Fruit fly (Drosophila melanogaster) whole organism, embryonic: ENCODE measurements around the gene CG15034.

Experiments used
- BEAF-32 ChIP-seq: fragments of 200-800 bp; sonication (Bioruptor generic); optimal IDR thresholded peaks from 3 replicates; lab custom pipeline; 2017; ENCODE audit warnings: missing biosample characterization, missing genetic modification characterization, mild to moderate bottlenecking, moderate library complexity, missing genetic modification reagents
- CG10209 ChIP-seq: fragments of 200-800 bp; sonication (Bioruptor generic); optimal IDR thresholded peaks from 3 replicates; lab custom pipeline; 2017; ENCODE audit warnings: missing biosample characterization, mild to moderate bottlenecking, missing genetic modification characterization, missing genetic modification reagents
- CG10366 ChIP-seq: fragments of 200-800 bp; sonication (Bioruptor generic); IDR thresholded peaks from 2 replicates; pipeline ENCODE4 v1.3.6; 2022; ENCODE audit warnings: missing biosample characterization, missing genetic modification characterization
- CG10959 ChIP-seq: fragments of 200-800 bp; sonication (Bioruptor generic); IDR thresholded peaks from 2 replicates; pipeline ENCODE4 v1.3.6; 2022; ENCODE audit warnings: missing biosample characterization, missing genetic modification characterization
- CG10979 ChIP-seq: fragments of 200-800 bp; sonication (Bioruptor generic); optimal IDR thresholded peaks from 2 replicates; lab custom pipeline; 2018; ENCODE audit warnings: missing biosample characterization, mild to moderate bottlenecking, missing genetic modification characterization, moderate library complexity
- CG11723 ChIP-seq: fragments of 200-800 bp; sonication (Bioruptor generic); optimal IDR thresholded peaks from 2 replicates; lab custom pipeline; 2017; ENCODE audit warnings: missing biosample characterization, mild to moderate bottlenecking, missing genetic modification characterization
- CG14710 ChIP-seq: fragments of 200-800 bp; sonication (Bioruptor generic); optimal IDR thresholded peaks from 3 replicates; lab custom pipeline; 2019; ENCODE audit warnings: missing biosample characterization, mild to moderate bottlenecking, missing genetic modification characterization, moderate library complexity
- CG15479 ChIP-seq: fragments of 200-800 bp; sonication (Bioruptor generic); optimal IDR thresholded peaks from 3 replicates; lab custom pipeline; 2019; ENCODE audit warnings: missing biosample characterization, mild to moderate bottlenecking, missing genetic modification characterization, moderate library complexity
- CG1602 ChIP-seq: fragments of 200-800 bp; sonication (Bioruptor generic); optimal IDR thresholded peaks from 3 replicates; lab custom pipeline; 2016; ENCODE audit warnings: missing biosample characterization, missing genetic modification characterization
- CG17359 ChIP-seq: fragments of 200-800 bp; sonication (Bioruptor generic); optimal IDR thresholded peaks from 3 replicates; lab custom pipeline; 2018; ENCODE audit warnings: missing biosample characterization, mild to moderate bottlenecking, missing genetic modification characterization, moderate library complexity
- CG18262 ChIP-seq: fragments of 200-800 bp; optimal IDR thresholded peaks from 3 replicates; lab custom pipeline; 2019; ENCODE audit warnings: missing biosample characterization, mild to moderate bottlenecking, missing genetic modification characterization, moderate library complexity
- CG2116 ChIP-seq: fragments of 200-800 bp; sonication (Bioruptor generic); optimal IDR thresholded peaks from 3 replicates; lab custom pipeline; 2018; ENCODE audit warnings: missing biosample characterization, mild to moderate bottlenecking, missing genetic modification characterization
- CG4282 ChIP-seq: fragments of 200-800 bp; sonication (Bioruptor generic); optimal IDR thresholded peaks from 2 replicates; lab custom pipeline; 2016; ENCODE audit warnings: missing biosample characterization, missing genetic modification characterization
- CG4424 ChIP-seq: fragments of 200-800 bp; sonication (Bioruptor generic); optimal IDR thresholded peaks from 3 replicates; lab custom pipeline; 2016; ENCODE audit warnings: missing biosample characterization, missing genetic modification characterization
- CG6175 ChIP-seq: fragments of 200-800 bp; sonication (Bioruptor generic); IDR thresholded peaks from 3 replicates; pipeline ENCODE4 v1.3.6; 2022; ENCODE audit warnings: missing biosample characterization, missing genetic modification characterization
- CG6254 ChIP-seq: fragments of 200-800 bp; sonication (Bioruptor generic); optimal IDR thresholded peaks from 3 replicates; lab custom pipeline; 2017; ENCODE audit warnings: mild to moderate bottlenecking, missing biosample characterization, missing genetic modification reagents, missing genetic modification characterization
- Doc2 ChIP-seq: fragments of 200-800 bp; sonication (Bioruptor generic); IDR thresholded peaks from 2 replicates; pipeline ENCODE4 v1.3.6; 2022; ENCODE audit warnings: missing biosample characterization, missing genetic modification characterization
- Doc3 ChIP-seq: fragments of 200-800 bp; sonication (Bioruptor generic); IDR thresholded peaks from 3 replicates; pipeline ENCODE4 v1.3.6; 2022; ENCODE audit warnings: missing biosample characterization, missing genetic modification characterization; ENCODE audit not compliant: partially characterized antibody
- Dp ChIP-seq: fragments of 200-800 bp; sonication (Bioruptor generic); optimal IDR thresholded peaks from 2 replicates; lab custom pipeline; 2018; ENCODE audit warnings: missing biosample characterization, mild to moderate bottlenecking, missing genetic modification characterization, moderate library complexity
- ERR ChIP-seq: fragments of 200-800 bp; sonication (Bioruptor generic); optimal IDR thresholded peaks from 2 replicates; lab custom pipeline; 2016; ENCODE audit warnings: missing biosample characterization, missing genetic modification characterization
- Hey ChIP-seq: fragments of 200-800 bp; sonication (Bioruptor generic); optimal IDR thresholded peaks from 3 replicates; lab custom pipeline; 2018; ENCODE audit warnings: missing biosample characterization, mild to moderate bottlenecking, missing genetic modification characterization
- Jarid2 ChIP-seq: fragments of 200-800 bp; sonication (Bioruptor generic); optimal IDR thresholded peaks from 3 replicates; lab custom pipeline; 2017; ENCODE audit warnings: mild to moderate bottlenecking, missing biosample characterization, missing genetic modification reagents, missing genetic modification characterization
- NFAT ChIP-seq: fragments of 200-800 bp; sonication (Bioruptor generic); IDR thresholded peaks from 2 replicates; pipeline ENCODE4 v1.3.6; 2022; ENCODE audit warnings: missing biosample characterization, missing genetic modification characterization
- PHDP ChIP-seq: fragments of 200-800 bp; sonication (Bioruptor generic); optimal IDR thresholded peaks from 3 replicates; lab custom pipeline; 2018; ENCODE audit warnings: missing biosample characterization, mild to moderate bottlenecking, missing genetic modification characterization, moderate library complexity
- Tbp ChIP-seq: fragments of >200 bp; optimal IDR thresholded peaks from 2 replicates; lab custom pipeline; 2018; ENCODE audit warnings: missing biosample characterization, missing genetic modification characterization
- ab ChIP-seq: fragments of 200-800 bp; sonication (Bioruptor generic); optimal IDR thresholded peaks from 2 replicates; lab custom pipeline; 2016; ENCODE audit warnings: missing biosample characterization, missing genetic modification characterization
- amos ChIP-seq: fragments of 200-800 bp; sonication (Bioruptor generic); IDR thresholded peaks from 2 replicates; pipeline ENCODE4 v1.3.6; 2022; ENCODE audit warnings: missing biosample characterization, missing genetic modification characterization; ENCODE audit not compliant: partially characterized antibody
- ato ChIP-seq: fragments of 200-800 bp; sonication (Bioruptor generic); IDR thresholded peaks from 2 replicates; pipeline ENCODE4 v1.3.6; 2022; ENCODE audit warnings: missing biosample characterization, missing genetic modification characterization; ENCODE audit not compliant: partially characterized antibody
- bcd ChIP-seq: fragments of 200-800 bp; sonication (Bioruptor generic); optimal IDR thresholded peaks from 2 replicates; lab custom pipeline; 2017; ENCODE audit warnings: missing biosample characterization, mild to moderate bottlenecking, missing genetic modification characterization
- bowl ChIP-seq: fragments of 200-800 bp; sonication (Bioruptor generic); IDR thresholded peaks from 2 replicates; pipeline ENCODE4 v1.3.6; 2022; ENCODE audit warnings: missing biosample characterization, missing genetic modification characterization
- caup ChIP-seq: fragments of 200-800 bp; sonication (Bioruptor generic); optimal IDR thresholded peaks from 3 replicates; lab custom pipeline; 2017; ENCODE audit warnings: missing biosample characterization, mild to moderate bottlenecking, missing genetic modification characterization, moderate library complexity; ENCODE audit not compliant: severe bottlenecking
- danr ChIP-seq: fragments of 200-800 bp; sonication (Bioruptor generic); IDR thresholded peaks from 2 replicates; pipeline ENCODE4 v1.3.6; 2022; ENCODE audit warnings: missing biosample characterization, missing genetic modification characterization
- dpn ChIP-seq, 2 experiments: fragments of 200-800 bp; sonication (Bioruptor generic); optimal IDR thresholded peaks; 3 replicates each; lab custom pipeline; 2016; ENCODE audit warnings: missing biosample characterization in 2 of 2, missing genetic modification characterization in 2 of 2
- fd96Cb ChIP-seq: fragments of 200-800 bp; sonication (Bioruptor generic); optimal IDR thresholded peaks from 2 replicates; lab custom pipeline; 2018; ENCODE audit warnings: missing biosample characterization, mild to moderate bottlenecking, missing genetic modification characterization, moderate library complexity
- her ChIP-seq: fragments of 200-800 bp; sonication (Bioruptor generic); optimal IDR thresholded peaks from 2 replicates; lab custom pipeline; 2016; ENCODE audit warnings: missing biosample characterization, missing genetic modification characterization
- hth ChIP-seq: fragments of >200 bp; optimal IDR thresholded peaks from 2 replicates; lab custom pipeline; 2017; ENCODE audit warnings: inconsistent platforms
- insv ChIP-seq, 2 experiments: fragments of 200-800 bp; sonication (Bioruptor generic); optimal IDR thresholded peaks; 3 replicates each; lab custom pipeline; 2016 to 2018; ENCODE audit warnings: missing biosample characterization in 2 of 2, missing genetic modification characterization in 2 of 2
- inv ChIP-seq: fragments of 200-800 bp; sonication (Bioruptor generic); IDR thresholded peaks from 2 replicates; pipeline ENCODE4 v1.3.6; 2022; ENCODE audit warnings: missing biosample characterization, missing genetic modification characterization; ENCODE audit not compliant: partially characterized antibody
- lab ChIP-seq: fragments of 200-800 bp; sonication (Bioruptor generic); optimal IDR thresholded peaks from 3 replicates; lab custom pipeline; 2017; ENCODE audit warnings: missing biosample characterization, missing genetic modification characterization, mild to moderate bottlenecking, moderate library complexity, missing genetic modification reagents
- lmd ChIP-seq: fragments of 200-800 bp; sonication (Bioruptor generic); IDR thresholded peaks from 2 replicates; pipeline ENCODE4 v1.3.6; 2022; ENCODE audit warnings: missing biosample characterization, missing genetic modification characterization
- nau ChIP-seq: fragments of 200-800 bp; sonication (Bioruptor generic); optimal IDR thresholded peaks from 3 replicates; lab custom pipeline; 2017; ENCODE audit warnings: missing biosample characterization, mild to moderate bottlenecking, missing genetic modification characterization, missing genetic modification reagents
- p53 ChIP-seq: fragments of 200-800 bp; sonication (Bioruptor generic); optimal IDR thresholded peaks from 2 replicates; lab custom pipeline; 2016; ENCODE audit warnings: missing biosample characterization, missing genetic modification characterization
- rib ChIP-seq: fragments of 200-800 bp; sonication (Bioruptor generic); IDR thresholded peaks from 2 replicates; pipeline ENCODE4 v1.3.6; 2022; ENCODE audit warnings: missing biosample characterization, missing genetic modification characterization
- scrt ChIP-seq: fragments of 200-800 bp; sonication (Bioruptor generic); optimal IDR thresholded peaks from 2 replicates; lab custom pipeline; 2018; ENCODE audit warnings: missing biosample characterization, mild to moderate bottlenecking, missing genetic modification characterization, moderate library complexity
- toy ChIP-seq: fragments of 200-800 bp; sonication (Bioruptor generic); IDR thresholded peaks from 2 replicates; pipeline ENCODE4 v1.3.6; 2022; ENCODE audit warnings: missing biosample characterization, missing genetic modification characterization
- tup ChIP-seq: fragments of 200-800 bp; sonication (Bioruptor generic); optimal IDR thresholded peaks from 2 replicates; lab custom pipeline; 2016; ENCODE audit warnings: missing biosample characterization, mild to moderate bottlenecking, missing genetic modification characterization, moderate library complexity
- wor ChIP-seq: fragments of 200-800 bp; sonication (Bioruptor generic); IDR thresholded peaks from 2 replicates; pipeline ENCODE4 v1.3.6; 2022; ENCODE audit warnings: missing biosample characterization, missing genetic modification characterization
- zen2 ChIP-seq: fragments of 200-800 bp; sonication (Bioruptor generic); IDR thresholded peaks from 3 replicates; pipeline ENCODE4 v1.3.6; 2022; ENCODE audit warnings: missing biosample characterization, missing genetic modification characterization; ENCODE audit not compliant: partially characterized antibody

Gene CG15034

DNA sequence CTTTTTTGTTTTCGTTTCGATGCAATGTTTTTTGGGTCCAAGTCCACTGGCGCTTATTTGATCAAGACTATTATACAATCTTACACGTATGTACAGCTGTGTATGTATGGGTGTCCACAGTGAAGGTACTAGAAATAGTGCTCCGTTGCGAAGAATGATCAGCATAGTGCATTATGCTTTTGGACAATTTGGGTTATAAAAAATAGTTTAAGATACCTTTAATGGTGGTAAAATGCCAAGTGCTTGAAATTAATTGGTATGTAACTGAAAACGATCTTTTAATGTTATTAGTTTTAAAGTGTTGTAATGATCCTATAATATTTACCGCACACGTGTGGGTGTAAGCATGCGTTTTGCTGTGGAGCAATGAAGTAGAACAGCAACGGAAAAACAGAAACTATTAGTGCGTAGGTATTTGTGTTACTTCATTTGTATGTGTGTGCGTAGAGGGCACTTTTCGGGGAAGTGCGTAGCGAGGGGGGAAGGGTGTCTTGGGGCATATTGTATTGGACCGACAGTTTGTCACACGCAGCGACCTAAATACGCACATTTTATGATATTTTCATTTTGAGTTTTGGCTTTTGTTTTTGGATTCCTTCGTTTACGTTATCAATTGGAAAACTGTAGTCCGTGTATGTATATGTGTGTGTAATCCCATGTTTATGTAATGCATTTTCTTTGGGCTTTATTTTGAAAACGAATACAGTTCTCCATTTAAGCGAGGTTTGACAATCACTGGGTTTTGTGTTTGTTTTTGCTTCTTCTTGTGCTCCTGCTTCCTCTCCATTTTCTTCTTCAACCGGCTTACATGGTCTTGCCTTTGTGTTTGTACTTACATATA, 11.0 kb downstream of the CG15034 start (continued):
- TF ChIP-seq her (GFP tag; lab: Kevin White, UChicago) (peak; percentile 77), scrt (GFP tag; lab: Kevin White, UChicago) (peak; percentile 83), lmd (peak; percentile 91), danr (GFP tag; lab: Robert Waterston, UW) (peak; percentile 80), PHDP (tag; lab: Kevin White, UChicago) (peak; percentile 93), CG10979 (tag; lab: Kevin White, UChicago) (peak; percentile 96), hth (lab: Kevin White, UChicago) (no peak), Jarid2 (GFP tag; lab: Kevin White, UChicago) (peak; percentile 65), CG6175 (peak; percentile 54; the same call in 1 of the 3 replicates), lab (GFP tag; lab: Kevin White, UChicago) (peak; percentile 87), CG4424 (peak; percentile 93), toy (GFP tag; lab: Robert Waterston, UW) (0 out of 2 replicates have a peak, but pooled peaks have one; percentile 16), Hey (peak; percentile 35), bcd (GFP tag; lab: Kevin White, UChicago) (peak; percentile 90), Dp (GFP tag; lab: Kevin White, UChicago) (no peak), NFAT (GFP tag; lab: Robert Waterston, UW) (peak; percentile 38; the same call in 1 of the 2 replicates), bowl (GFP tag; lab: Robert Waterston, UW) (peak; percentile 48; the same call in 1 of the 2 replicates), rib (peak; percentile 20; the same call in 1 of the 2 replicates), CG11723 (GFP tag; lab: Kevin White, UChicago) (peak; percentile 86), fd96Cb (tag; lab: Kevin White, UChicago) (peak; percentile 96), nau (GFP tag; lab: Kevin White, UChicago) (peak; percentile 86), insv (GFP tag; optimal IDR thresholded peaks at IDR 0.05; lab: Kevin White, UChicago) (no peak), amos (no peak), ERR (GFP tag; lab: Kevin White, UChicago) (peak; percentile 77), Tbp (GFP tag; lab: Kevin White, UChicago) (no peak), BEAF-32 (GFP tag; lab: Kevin White, UChicago) (no peak), CG17359 (peak; percentile 94), CG4282 (peak; percentile 64), wor (GFP tag; lab: Robert Waterston, UW) (peak; percentile 86), Doc3 (GFP tag; lab: Robert Waterston, UW) (no peak), p53 (GFP tag; lab: Kevin White, UChicago) (peak; percentile 54), Doc2 (GFP tag; lab: Robert Waterston, UW) (no peak), dpn (GFP tag; optimal IDR thresholded peaks at IDR 0.05; lab: Kevin White, UChicago) (peak; percentile 88 to 93), CG14710 (tag; lab: Kevin White, UChicago) (peak; percentile 94), CG6254 (GFP tag; lab: Kevin White, UChicago) (peak; percentile 87), ato (GFP tag; lab: Robert Waterston, UW) (no peak), CG10209 (peak; percentile 94), caup (GFP tag; lab: Kevin White, UChicago) (peak; percentile 77), ab (GFP tag; lab: Kevin White, UChicago) (peak; percentile 72), CG2116 (GFP tag; lab: Kevin White, UChicago) (peak; percentile 65), CG10959 (GFP tag; lab: Robert Waterston, UW) (peak; percentile 83), zen2 (GFP tag; lab: Robert Waterston, UW) (no peak), CG15479 (GFP tag; lab: Kevin White, UChicago) (no peak), CG1602 (peak; percentile 90), inv (GFP tag; lab: Robert Waterston, UW) (no peak), CG10366 (peak; percentile 80), tup (GFP tag; lab: Kevin White, UChicago) (peak; percentile 55), CG18262 (tag; lab: Kevin White, UChicago) (peak; percentile 96)
